Fruit fly (Drosophila melanogaster): ENCODE results near the gene CG4186.

The CG4186 gene

dm6 chr3L:20747299-20747925 lies 22.0 kb upstream of the CG4186 start (continued):
- TF ChIP-seq Meics (GFP tag; optimal IDR thresholded peaks at IDR 0.05) (peak; percentile 45), Fer2 (tag; optimal IDR thresholded peaks at IDR 0.05) (no peak), Ets65A (GFP tag) (peak; percentile 89), Hmr (GFP tag; optimal IDR thresholded peaks at IDR 0.05) (peak; percentile 49), lilli (GFP tag; optimal IDR thresholded peaks at IDR 0.05) (peak; percentile 40), CG14441 (GFP tag; IDR thresholded peaks at IDR 0.05) (no peak), PHDP (tag; optimal IDR thresholded peaks at IDR 0.05) (peak; percentile 41), lab (GFP tag; optimal IDR thresholded peaks at IDR 0.05) (peak; percentile 54), Neu2 (GFP tag; optimal IDR thresholded peaks at IDR 0.05; ENCODE audit: borderline replicate concordance) (no peak), bcd (GFP tag; optimal IDR thresholded peaks at IDR 0.05) (peak; percentile 19), zen2 (GFP tag; IDR thresholded peaks at IDR 0.05; ENCODE audit: partially characterized antibody) (no peak), CG6813 (GFP tag; optimal IDR thresholded peaks at IDR 0.05) (no peak), CG13296 (GFP tag; optimal IDR thresholded peaks at IDR 0.05) (peak; percentile 22), CG7271 (tag; optimal IDR thresholded peaks at IDR 0.05) (no peak), Med (GFP tag) (peak; percentile 69), Sox102F (GFP tag; optimal IDR thresholded peaks at IDR 0.05) (peak; percentile 38), vnd (GFP tag; IDR thresholded peaks at IDR 0.05; ENCODE audit: partially characterized antibody) (no peak)

DNA sequence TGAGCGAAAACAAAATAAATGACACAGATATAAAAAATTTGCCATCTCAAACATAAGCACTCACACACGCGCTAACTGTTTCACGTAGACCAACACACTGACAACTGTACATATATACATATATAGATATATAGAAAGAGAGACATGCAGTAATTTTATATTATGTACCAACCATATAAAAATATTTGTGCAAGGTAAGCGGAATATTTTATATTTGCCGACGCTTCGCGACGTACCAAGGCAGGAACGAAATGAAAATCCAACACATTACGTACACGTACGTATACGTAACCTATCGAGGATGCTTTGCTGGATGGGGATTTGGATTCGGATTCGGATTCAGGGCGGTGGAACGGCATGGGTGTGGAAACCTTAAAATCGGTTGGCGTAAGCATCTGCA lies 20.8 kb upstream of the CG4186 start:
- no peak for TF ChIP-seq so (GFP tag; IDR thresholded peaks at IDR 0.05)
- TF ChIP-seq CG9437 (GFP tag; optimal IDR thresholded peaks at IDR 0.05): peak; percentile 46
- 0 out of 2 replicates have a peak, but pooled peaks have one; percentile 30 for TF ChIP-seq CG7372 (GFP tag; IDR thresholded peaks at IDR 0.05)
- no peak for TF ChIP-seq CG7357 (GFP tag; IDR thresholded peaks at IDR 0.05)
- no peak for TF ChIP-seq Fer2 (tag; optimal IDR thresholded peaks at IDR 0.05)
- TF ChIP-seq MESR4 (GFP tag; optimal IDR thresholded peaks at IDR 0.05): no peak
- TF ChIP-seq Aef1 (GFP tag; IDR thresholded peaks at IDR 0.05): no peak
- TF ChIP-seq CG3163 (GFP tag; optimal IDR thresholded peaks at IDR 0.05): no peak
- no peak for TF ChIP-seq org-1 (GFP tag; optimal IDR thresholded peaks at IDR 0.05)
- no peak for TF ChIP-seq CG2678 (tag; optimal IDR thresholded peaks at IDR 0.05)

DNA sequence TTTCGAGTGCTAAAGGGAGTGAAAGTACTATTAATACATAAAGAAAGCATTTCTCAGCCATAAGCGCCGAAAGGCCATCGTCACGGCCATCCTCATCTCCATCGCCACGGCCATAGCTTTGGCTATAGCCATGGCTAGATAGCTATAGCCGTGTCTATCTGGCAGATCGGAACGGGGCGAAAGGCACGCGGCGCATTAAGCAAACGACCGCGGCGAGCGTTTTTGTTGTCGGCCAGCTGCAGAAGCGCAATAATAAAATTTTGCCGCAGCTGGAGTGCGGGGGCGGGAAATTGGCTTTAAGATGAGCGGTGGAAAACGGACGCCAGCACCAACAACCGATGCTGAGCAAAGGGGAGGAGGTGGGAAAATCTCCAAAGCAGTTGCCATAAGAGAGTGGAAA lies 19.0 kb upstream of the CG4186 start:
- TF ChIP-seq Hey (tag; optimal IDR thresholded peaks at IDR 0.05): peak; percentile 4
- TF ChIP-seq sens-2 (GFP tag; IDR thresholded peaks at IDR 0.05): no peak
- TF ChIP-seq CG13894 (tag; optimal IDR thresholded peaks at IDR 0.05): peak; percentile 88
- no peak for TF ChIP-seq gsb-n (tag; optimal IDR thresholded peaks at IDR 0.05)
- TF ChIP-seq abd-A (tag; optimal IDR thresholded peaks at IDR 0.05): peak; percentile 54
- peak; percentile 47 for TF ChIP-seq Med (GFP tag)
- no peak for TF ChIP-seq CG10274 (GFP tag; optimal IDR thresholded peaks at IDR 0.05)
- no peak for TF ChIP-seq CG2712 (tag; optimal IDR thresholded peaks at IDR 0.05)
- no peak for TF ChIP-seq nom (GFP tag; optimal IDR thresholded peaks at IDR 0.05)
- TF ChIP-seq chinmo (GFP tag; IDR thresholded peaks at IDR 0.05; ENCODE audit: partially characterized antibody): no peak
- TF ChIP-seq tin (GFP tag; optimal IDR thresholded peaks at IDR 0.05): no peak
- no peak for TF ChIP-seq YL-1 (GFP tag; optimal IDR thresholded peaks at IDR 0.05)
- no peak for TF ChIP-seq CG1792 (GFP tag; optimal IDR thresholded peaks at IDR 0.05)
- TF ChIP-seq B-H2 (GFP tag; optimal IDR thresholded peaks at IDR 0.05): no peak
- TF ChIP-seq gsb (GFP tag; IDR thresholded peaks at IDR 0.05): no peak
- TF ChIP-seq ssp (GFP tag; IDR thresholded peaks at IDR 0.05): no peak
- TF ChIP-seq CG6791 (GFP tag; IDR thresholded peaks at IDR 0.05; ENCODE audit: partially characterized antibody): no peak
- no peak for TF ChIP-seq CG31224 (GFP tag; IDR thresholded peaks at IDR 0.05)
- no peak for TF ChIP-seq CG10147 (GFP tag; optimal IDR thresholded peaks at IDR 0.05)
- 0 out of 2 replicates have a peak, but pooled peaks have one; percentile 17 for TF ChIP-seq dimm (GFP tag; IDR thresholded peaks at IDR 0.05)
- no peak for TF ChIP-seq CG9797 (GFP tag; optimal IDR thresholded peaks at IDR 0.05)
- no peak for TF ChIP-seq CG12219 (GFP tag; optimal IDR thresholded peaks at IDR 0.05)
- TF ChIP-seq CG11560 (tag; IDR thresholded peaks at IDR 0.05): no peak
